Worm (Caenorhabditis elegans): ENCODE data around the gene cnc-3.

Gene cnc-3

DNA sequence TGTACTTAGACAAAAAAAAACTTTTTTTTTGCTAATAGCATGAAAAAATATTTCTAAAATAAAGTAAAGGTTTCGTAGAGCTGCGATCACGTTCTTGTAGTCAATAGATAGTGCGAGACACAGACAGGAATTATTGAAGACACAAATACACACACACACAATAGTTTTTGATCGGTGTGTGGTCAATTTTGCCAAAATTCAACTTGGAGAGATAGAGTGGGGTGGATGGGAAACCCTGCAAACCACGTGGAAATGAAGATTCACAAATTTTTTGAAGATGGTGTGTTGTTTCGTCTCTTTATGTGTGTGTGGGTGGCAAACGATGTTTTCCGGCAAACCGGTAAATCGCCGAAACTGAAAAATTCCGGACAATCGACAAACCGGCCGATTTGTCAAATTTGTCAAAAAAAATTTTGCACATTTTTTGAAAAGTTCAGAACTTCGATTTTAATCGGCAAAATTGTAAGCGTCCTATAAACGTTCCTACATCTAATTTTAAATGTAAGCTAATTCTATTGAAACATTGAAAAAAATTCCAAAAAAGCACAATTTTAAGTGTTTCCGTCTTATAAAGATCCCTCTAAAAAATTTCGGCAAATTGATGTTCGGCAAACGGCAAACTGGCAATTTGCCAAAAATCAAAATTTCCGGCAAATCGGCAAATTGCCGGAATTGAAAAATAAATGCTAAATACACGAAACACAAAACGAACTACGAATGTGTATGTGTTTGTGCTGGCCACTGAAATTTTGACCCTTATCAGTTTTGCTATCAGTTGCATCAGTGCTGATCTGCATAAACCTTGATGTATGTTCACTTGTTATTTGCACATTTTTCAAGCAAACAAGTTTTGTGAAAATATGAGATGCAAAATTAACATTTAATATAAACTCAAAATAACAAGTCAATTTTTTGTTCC, 15.0 kb upstream of the cnc-3 start:
- TF ChIP-seq unc-55 (GFP tag; optimal IDR thresholded peaks at IDR 0.05) = no peak
- TF ChIP-seq gmeb-1 (tag; optimal IDR thresholded peaks at IDR 0.05) = peak; percentile 98
- TF ChIP-seq fos-1 (tag; optimal IDR thresholded peaks at IDR 0.05) = peak; percentile 18

DNA sequence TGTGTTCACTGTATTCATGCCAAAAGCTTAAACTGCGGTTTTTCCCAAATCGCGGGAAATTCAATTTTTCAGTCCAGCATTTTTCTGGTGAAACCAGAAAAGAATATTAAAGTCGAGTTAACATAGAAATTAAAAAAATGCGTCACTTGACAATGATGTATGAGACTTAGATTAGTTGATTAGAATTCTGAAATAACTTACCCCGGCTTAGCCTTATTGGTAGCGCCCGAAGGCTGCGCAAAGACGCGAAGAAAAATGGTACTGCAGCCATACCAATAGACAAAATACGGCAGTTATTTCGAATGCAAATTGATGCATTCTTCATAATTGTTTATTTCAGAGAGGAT, 14.4 kb upstream of the cnc-3 start:
- TF ChIP-seq elt-3 (tag; optimal IDR thresholded peaks at IDR 0.05) = no peak
- TF ChIP-seq dmd-4 (tag; optimal IDR thresholded peaks at IDR 0.05) = no peak
- no peak for TF ChIP-seq ztf-4 (tag; optimal IDR thresholded peaks at IDR 0.05)
- TF ChIP-seq lin-39 (tag; optimal IDR thresholded peaks at IDR 0.05) = no peak
- no peak for TF ChIP-seq sem-4 (tag; optimal IDR thresholded peaks at IDR 0.05)
- no peak for TF ChIP-seq sma-9 (GFP tag; optimal IDR thresholded peaks at IDR 0.05)
- no peak for TF ChIP-seq sma-9 (tag; optimal IDR thresholded peaks at IDR 0.05)
- TF ChIP-seq mab-5 (tag; optimal IDR thresholded peaks at IDR 0.05) = no peak
- no peak for TF ChIP-seq lsy-2 (tag; optimal IDR thresholded peaks at IDR 0.05)
- no peak for TF ChIP-seq alr-1 (tag; optimal IDR thresholded peaks at IDR 0.05)
- no peak for TF ChIP-seq gmeb-1 (tag; optimal IDR thresholded peaks at IDR 0.05)
- no peak for TF ChIP-seq Y55F3AM.14 (GFP tag; optimal IDR thresholded peaks at IDR 0.05)
- no peak for TF ChIP-seq blmp-1 (tag; optimal IDR thresholded peaks at IDR 0.05; ENCODE audit: insufficient read depth)
- no peak for TF ChIP-seq nhr-237 (tag; optimal IDR thresholded peaks at IDR 0.05)
- no peak for TF ChIP-seq nhr-6 (tag; optimal IDR thresholded peaks at IDR 0.05)
- no peak for TF ChIP-seq ZK546.5 (tag; optimal IDR thresholded peaks at IDR 0.05)

DNA sequence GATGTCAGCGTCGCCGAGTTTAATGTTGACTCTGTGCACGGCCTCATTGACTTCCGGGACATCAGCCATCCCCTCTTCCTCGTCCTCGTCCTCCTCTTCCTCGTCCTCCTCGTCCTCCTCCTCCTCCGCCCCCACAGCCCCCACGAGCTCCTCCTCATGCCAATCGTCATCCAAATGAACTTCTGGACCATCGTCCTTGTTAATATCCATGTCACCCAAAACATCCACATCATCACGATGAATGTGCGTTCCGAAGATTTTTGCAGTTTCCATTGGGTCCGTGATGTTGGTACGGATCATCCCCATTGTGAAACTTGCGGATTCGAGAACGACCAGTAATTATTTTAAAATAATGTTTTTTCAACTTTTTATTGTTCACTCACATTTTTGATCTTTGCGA, 13.4 kb upstream of the cnc-3 start:
- TF ChIP-seq gmeb-1 (tag; optimal IDR thresholded peaks at IDR 0.05) (peak; percentile 54), ceh-16 (tag; optimal IDR thresholded peaks at IDR 0.05) (no peak), unc-39 (tag; optimal IDR thresholded peaks at IDR 0.05) (no peak)

DNA sequence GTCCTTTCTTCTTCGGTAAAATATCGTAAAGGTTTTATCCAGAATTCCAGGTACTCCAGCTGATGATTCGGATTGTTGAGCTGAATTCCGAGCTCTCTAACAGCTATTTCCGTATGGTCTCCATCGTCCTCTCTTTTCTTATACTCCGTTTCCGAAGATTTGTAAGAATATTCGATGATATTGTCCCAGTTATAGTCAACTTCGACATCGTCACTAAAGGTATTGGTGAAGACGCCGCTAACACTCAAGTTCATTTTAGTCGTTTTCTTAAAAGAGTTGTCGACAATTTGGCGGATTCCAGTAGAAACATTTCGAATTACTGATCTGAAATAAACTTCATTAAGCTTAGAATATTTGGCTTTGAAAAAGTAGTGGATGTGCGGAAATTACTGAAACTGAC, 12.7 kb upstream of the cnc-3 start:
- TF ChIP-seq gmeb-1 (tag; optimal IDR thresholded peaks at IDR 0.05) = peak; percentile 13
- no peak for TF ChIP-seq sma-3 (GFP tag; optimal IDR thresholded peaks at IDR 0.05)

DNA sequence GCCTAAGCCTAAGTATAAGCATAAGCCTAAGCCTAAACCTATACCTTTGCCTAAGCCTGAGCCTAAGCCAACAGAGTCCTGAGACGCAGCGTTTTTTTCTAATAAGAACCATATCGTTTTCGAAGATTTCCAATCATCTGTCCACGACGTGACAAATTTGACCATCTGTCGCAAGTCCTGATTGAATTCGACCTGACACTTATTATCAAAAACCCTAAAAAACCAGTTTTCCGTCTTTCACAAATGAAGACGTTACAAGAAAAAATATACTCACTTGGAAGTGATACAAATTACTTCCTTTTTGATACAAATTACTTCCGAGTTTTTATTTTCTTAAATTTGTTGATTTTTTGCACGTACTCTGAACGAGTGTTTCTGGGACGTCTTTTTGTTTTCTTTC, 9.6 kb upstream of the cnc-3 start:
- no peak for TF ChIP-seq unc-39 (tag; optimal IDR thresholded peaks at IDR 0.05)
- TF ChIP-seq nhr-25 (tag; optimal IDR thresholded peaks at IDR 0.05) = peak; percentile 10

DNA sequence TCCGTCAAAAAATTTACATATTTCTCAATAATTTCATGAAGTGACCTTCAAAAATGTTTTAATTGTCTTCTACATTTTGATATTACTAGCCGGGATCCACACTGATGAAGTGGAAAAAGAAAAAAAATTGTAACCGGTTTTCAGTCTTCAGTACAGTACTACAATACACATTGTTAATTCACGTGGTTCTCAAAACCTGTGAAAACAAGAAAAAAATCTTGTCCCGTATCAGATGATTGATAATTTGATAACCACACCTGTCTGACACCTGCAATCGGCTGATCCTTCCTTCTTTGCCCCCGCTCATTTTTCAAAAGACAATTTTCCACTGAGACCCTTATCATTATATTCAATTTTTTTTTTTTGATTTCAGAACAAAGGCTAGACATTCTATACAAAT, 9.0 kb upstream of the cnc-3 start, which contains the start of gene R09B5.11:
TSS of gene R09B5.11 (plus strand) at position 374 of the 400 bp plus-strand sequence.
- TF ChIP-seq zag-1 (tag; optimal IDR thresholded peaks at IDR 0.05) (no peak), sma-9 (GFP tag; optimal IDR thresholded peaks at IDR 0.05) (peak; percentile 8), sma-9 (tag; optimal IDR thresholded peaks at IDR 0.05) (no peak), sma-3 (GFP tag; optimal IDR thresholded peaks at IDR 0.05) (peak; percentile 41), ztf-1 (GFP tag; conservative IDR thresholded peaks at IDR 0.05) (no peak), ZK546.5 (tag; optimal IDR thresholded peaks at IDR 0.05) (no peak), nhr-25 (tag; optimal IDR thresholded peaks at IDR 0.05) (peak; percentile 19), gmeb-1 (tag; optimal IDR thresholded peaks at IDR 0.05) (peak; percentile 16)

DNA sequence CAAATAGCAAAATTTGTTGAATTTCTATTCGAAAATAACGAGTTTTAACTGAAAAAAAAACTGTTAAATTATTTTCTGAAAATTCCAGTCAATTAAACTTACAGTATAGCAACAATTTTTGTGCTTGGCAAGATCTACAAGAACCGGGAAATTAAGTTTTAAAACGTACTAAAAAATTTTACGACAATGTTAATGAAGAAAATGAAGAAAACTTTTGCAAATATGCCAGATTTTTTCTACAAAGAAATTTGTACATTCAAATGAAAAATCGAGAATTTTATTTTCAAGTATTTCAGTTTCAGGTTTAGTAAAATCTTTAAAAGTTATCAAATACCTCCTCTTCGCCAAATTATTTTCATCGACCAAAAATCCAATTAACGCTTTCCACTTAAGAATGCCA, 5.8 kb upstream of the cnc-3 start, which contains the start of gene cnc-11:
TSS of gene cnc-11 (plus strand) at position 301 of the 400 bp plus-strand sequence.
- TF ChIP-seq R02D3.7 (tag; optimal IDR thresholded peaks at IDR 0.05) (no peak), fos-1 (tag; optimal IDR thresholded peaks at IDR 0.05) (no peak), sma-9 (GFP tag; optimal IDR thresholded peaks at IDR 0.05) (no peak), sma-9 (tag; optimal IDR thresholded peaks at IDR 0.05) (no peak), nhr-25 (tag; optimal IDR thresholded peaks at IDR 0.05) (no peak), sma-3 (GFP tag; optimal IDR thresholded peaks at IDR 0.05) (no peak), sem-4 (tag; optimal IDR thresholded peaks at IDR 0.05) (no peak), elt-1 (tag; optimal IDR thresholded peaks at IDR 0.05) (no peak), nhr-129 (tag; optimal IDR thresholded peaks at IDR 0.05) (no peak), ama-1 (optimal IDR thresholded peaks at IDR 0.05) (no peak), zag-1 (tag; optimal IDR thresholded peaks at IDR 0.05) (no peak), nhr-10 (tag; optimal IDR thresholded peaks at IDR 0.05) (no peak)
